Fruit fly (Drosophila melanogaster) S2 (cell line): ENCODE data around the gene Ras64B.

ENCODE experiments used
- CG8478 ChIP-seq: fragments of >200 bp; optimal IDR thresholded peaks from 2 replicates; lab custom pipeline; 2018
- CTCF ChIP-seq, 2 experiments: fragments of >200 bp; optimal IDR thresholded peaks; 2 replicates each; lab custom pipeline; 2018

- TF ChIP-seq CG8478 (lab: Kevin White, UChicago) (no peak), CTCF (optimal IDR thresholded peaks at IDR 0.05; lab: Kevin White, UChicago) (no peak)
These were observed 29.9 kb upstream of the Ras64B start for dm6 chr3L:4108844-4109494.
